Worm (Caenorhabditis elegans) whole organism, L2 larva: ENCODE results near the gene C06A12.8.
A peak's percentile ranks its signal among the peaks of the same experiment; 100 is the strongest.

ENCODE experiments used
- C34F6.9 ChIP-seq: fragments of 150-350 bp; optimal IDR thresholded peaks from 2 replicates; lab custom pipeline; 2014; ENCODE audit warnings: missing biosample characterization, missing genetic modification characterization
- F13H6.1 ChIP-seq: sonication (generic microtip); optimal IDR thresholded peaks from 2 replicates; lab custom pipeline; 2016; ENCODE audit warnings: missing genetic modification characterization, missing compliant biosample characterization
- R02D3.7 ChIP-seq: fragments of 150-350 bp; optimal IDR thresholded peaks from 2 replicates; lab custom pipeline; 2014; ENCODE audit warnings: missing biosample characterization, missing genetic modification characterization
- Y55F3AM.14 ChIP-seq: fragments of 200-800 bp; sonication (Bioruptor generic); optimal IDR thresholded peaks from 2 replicates; lab custom pipeline; 2018; ENCODE audit warnings: mild to moderate bottlenecking, missing genetic modification characterization, missing compliant biosample characterization
- ZK546.5 ChIP-seq: sonication (generic microtip); optimal IDR thresholded peaks from 2 replicates; lab custom pipeline; 2017; ENCODE audit warnings: missing biosample characterization, missing genetic modification characterization
- alr-1 ChIP-seq: fragments of 150-350 bp; optimal IDR thresholded peaks from 2 replicates; lab custom pipeline; 2014; ENCODE audit warnings: missing biosample characterization, missing genetic modification characterization
- ama-1 ChIP-seq: fragments of 150-350 bp; optimal IDR thresholded peaks from 2 replicates; lab custom pipeline; 2018; ENCODE audit warnings: inconsistent platforms
- blmp-1 ChIP-seq: sonication (generic microtip); optimal IDR thresholded peaks from 2 replicates; lab custom pipeline; 2017; ENCODE audit warnings: missing genetic modification characterization, mild to moderate bottlenecking, missing compliant biosample characterization, antibody characterized with exemption, moderate library complexity; ENCODE audit not compliant: insufficient read depth
- ceh-16 ChIP-seq: fragments of 150-350 bp; optimal IDR thresholded peaks from 2 replicates; lab custom pipeline; 2014; ENCODE audit warnings: missing biosample characterization, missing genetic modification characterization
- crh-2 ChIP-seq: sonication (generic microtip); optimal IDR thresholded peaks from 2 replicates; lab custom pipeline; 2017; ENCODE audit warnings: missing biosample characterization, missing genetic modification characterization
- dmd-4 ChIP-seq: sonication (generic microtip); optimal IDR thresholded peaks from 2 replicates; lab custom pipeline; 2017; ENCODE audit warnings: missing biosample characterization, missing genetic modification characterization
- elt-1 ChIP-seq: fragments of 150-350 bp; optimal IDR thresholded peaks from 2 replicates; lab custom pipeline; 2014; ENCODE audit warnings: missing biosample characterization, missing genetic modification characterization
- fos-1 ChIP-seq: fragments of 150-350 bp; optimal IDR thresholded peaks from 2 replicates; lab custom pipeline; 2014; ENCODE audit warnings: missing biosample characterization, missing genetic modification characterization
- gmeb-1 ChIP-seq: fragments of 150-350 bp; optimal IDR thresholded peaks from 2 replicates; lab custom pipeline; 2014; ENCODE audit warnings: missing biosample characterization, missing genetic modification characterization
- lin-39 ChIP-seq: fragments of 150-350 bp; optimal IDR thresholded peaks from 2 replicates; lab custom pipeline; 2014; ENCODE audit warnings: missing biosample characterization, missing genetic modification reagents, missing genetic modification characterization
- lsy-2 ChIP-seq, 2 experiments: fragments of 150-350 bp in 1 of 2; sonication (generic microtip) in 1 of 2; optimal IDR thresholded peaks; 2 replicates each; lab custom pipeline; 2014 to 2017; ENCODE audit warnings: missing biosample characterization in 2 of 2, missing genetic modification characterization in 2 of 2
- mab-5 ChIP-seq: fragments of 150-350 bp; optimal IDR thresholded peaks from 2 replicates; lab custom pipeline; 2014; ENCODE audit warnings: missing biosample characterization, missing genetic modification characterization
- nhr-10 ChIP-seq: sonication (generic microtip); optimal IDR thresholded peaks from 2 replicates; lab custom pipeline; 2017; ENCODE audit warnings: missing biosample characterization, missing genetic modification characterization
- nhr-11 ChIP-seq: fragments of 150-350 bp; optimal IDR thresholded peaks from 2 replicates; lab custom pipeline; 2014; ENCODE audit warnings: missing biosample characterization, missing genetic modification characterization
- nhr-129 ChIP-seq: fragments of 150-350 bp; optimal IDR thresholded peaks from 2 replicates; lab custom pipeline; 2014; ENCODE audit warnings: missing biosample characterization, missing genetic modification characterization
- nhr-21 ChIP-seq: fragments of 150-350 bp; optimal IDR thresholded peaks from 2 replicates; lab custom pipeline; 2014; ENCODE audit warnings: missing biosample characterization, missing genetic modification characterization
- nhr-23 ChIP-seq: fragments of 150-350 bp; optimal IDR thresholded peaks from 2 replicates; lab custom pipeline; 2014; ENCODE audit warnings: missing biosample characterization, missing genetic modification reagents, missing genetic modification characterization
- nhr-237 ChIP-seq: fragments of 150-350 bp; optimal IDR thresholded peaks from 2 replicates; lab custom pipeline; 2014; ENCODE audit warnings: missing biosample characterization, missing genetic modification characterization
- nhr-25 ChIP-seq: fragments of 150-350 bp; sonication (generic microtip); optimal IDR thresholded peaks from 3 replicates; lab custom pipeline; 2014; ENCODE audit warnings: missing biosample characterization, missing genetic modification characterization
- nhr-77 ChIP-seq: fragments of 150-350 bp; optimal IDR thresholded peaks from 2 replicates; lab custom pipeline; 2014; ENCODE audit warnings: missing biosample characterization, missing genetic modification characterization
- peb-1 ChIP-seq: fragments of 150-350 bp; optimal IDR thresholded peaks from 2 replicates; lab custom pipeline; 2014; ENCODE audit warnings: missing biosample characterization, missing genetic modification characterization
- sem-4 ChIP-seq: fragments of 150-350 bp; optimal IDR thresholded peaks from 2 replicates; lab custom pipeline; 2014; ENCODE audit warnings: missing biosample characterization, missing genetic modification reagents, missing genetic modification characterization
- sma-3 ChIP-seq: sonication (generic microtip); optimal IDR thresholded peaks from 2 replicates; lab custom pipeline; 2016; ENCODE audit warnings: missing genetic modification reagents, missing genetic modification characterization, missing compliant biosample characterization
- sma-9 ChIP-seq, 2 experiments: fragments of 150-350 bp in 1 of 2; sonication (generic microtip) in 1 of 2; optimal IDR thresholded peaks; 2 replicates each; lab custom pipeline; 2014 to 2016; ENCODE audit warnings: missing genetic modification characterization in 2 of 2, mild to moderate bottlenecking in 1 of 2, missing biosample characterization in 1 of 2, missing compliant biosample characterization in 1 of 2, missing genetic modification reagents in 1 of 2, moderate library complexity in 1 of 2
- snpc-4 ChIP-seq: fragments of 150-350 bp; optimal IDR thresholded peaks from 2 replicates; lab custom pipeline; 2014; ENCODE audit warnings: missing biosample characterization, missing genetic modification characterization
- unc-39 ChIP-seq: fragments of 150-350 bp; optimal IDR thresholded peaks from 2 replicates; lab custom pipeline; 2014; ENCODE audit warnings: missing biosample characterization, missing genetic modification characterization
- unc-55 ChIP-seq: fragments of 150-350 bp; sonication (generic microtip); optimal IDR thresholded peaks from 3 replicates; lab custom pipeline; 2014; ENCODE audit warnings: missing biosample characterization, missing genetic modification reagents, missing genetic modification characterization
- unc-62 ChIP-seq: fragments of 150-350 bp; optimal IDR thresholded peaks from 2 replicates; lab custom pipeline; 2014; ENCODE audit warnings: missing biosample characterization, missing genetic modification reagents, missing genetic modification characterization
- zag-1 ChIP-seq: fragments of 150-350 bp; optimal IDR thresholded peaks from 2 replicates; lab custom pipeline; 2014; ENCODE audit warnings: missing biosample characterization, missing genetic modification characterization
- ztf-1 ChIP-seq: fragments of 200-800 bp; sonication (Bioruptor generic); conservative IDR thresholded peaks from 2 replicates; pipeline ENCODE4 v1.3.6; 2022; ENCODE audit warnings: missing genetic modification characterization, missing compliant biosample characterization
- ztf-11 ChIP-seq: sonication (generic microtip); optimal IDR thresholded peaks from 2 replicates; lab custom pipeline; 2017; ENCODE audit warnings: missing biosample characterization, missing genetic modification characterization

C06A12.8 gene

ce11 chrIV:17426970-17427369 is 10.2 kb upstream of the C06A12.8 start:
- peak; percentile 5 for TF ChIP-seq F13H6.1 (tag; lab: Kevin White, UChicago)
- peak; percentile 33 for TF ChIP-seq sma-9 (GFP tag; optimal IDR thresholded peaks at IDR 0.05; lab: Kevin White, UChicago)
- TF ChIP-seq sma-9 (tag; optimal IDR thresholded peaks at IDR 0.05; lab: Kevin White, UChicago) = no peak
- TF ChIP-seq nhr-129 = no peak
- TF ChIP-seq mab-5 (tag; lab: Kevin White, UChicago) = no peak
- no peak for TF ChIP-seq unc-62 (GFP tag; lab: Kevin White, UChicago)
- peak; percentile 64 for TF ChIP-seq unc-55 (GFP tag; lab: Kevin White, UChicago)
- peak; percentile 32 for TF ChIP-seq C34F6.9 (tag; lab: Kevin White, UChicago)

- TF ChIP-seq F13H6.1 (tag; lab: Kevin White, UChicago) (no peak), sem-4 (tag; lab: Kevin White, UChicago) (no peak), mab-5 (tag; lab: Kevin White, UChicago) (no peak), ama-1 (lab: Kevin White, UChicago) (no peak), ztf-11 (tag; lab: Kevin White, UChicago) (no peak), dmd-4 (tag; lab: Kevin White, UChicago) (no peak), unc-62 (GFP tag; lab: Kevin White, UChicago) (no peak), nhr-23 (no peak), sma-9 (GFP tag; optimal IDR thresholded peaks at IDR 0.05; lab: Kevin White, UChicago) (no peak), sma-9 (tag; optimal IDR thresholded peaks at IDR 0.05; lab: Kevin White, UChicago) (no peak), ZK546.5 (tag; lab: Kevin White, UChicago) (no peak), nhr-21 (tag; lab: Kevin White, UChicago) (no peak), ceh-16 (tag; lab: Kevin White, UChicago) (no peak), nhr-11 (tag; lab: Kevin White, UChicago) (no peak), sma-3 (GFP tag; lab: Kevin White, UChicago) (no peak), elt-1 (tag; lab: Kevin White, UChicago) (no peak)
- TF ChIP-seq, all 48 proteins: peak for 0
These were observed 9.7 kb upstream of the C06A12.8 start, which contains the start of gene C06A12.3 for ce11 chrIV:17427423-17427822. TSS of gene C06A12.3 (plus strand) at chrIV:17427723.

- TF ChIP-seq ama-1 (lab: Kevin White, UChicago) (no peak), nhr-77 (no peak), lsy-2 (tag; optimal IDR thresholded peaks at IDR 0.05; lab: Kevin White, UChicago) (no peak), nhr-23 (no peak), peb-1 (tag; lab: Kevin White, UChicago) (no peak), nhr-21 (tag; lab: Kevin White, UChicago) (no peak), fos-1 (tag; lab: Kevin White, UChicago) (no peak), C34F6.9 (tag; lab: Kevin White, UChicago) (no peak), crh-2 (no peak), nhr-10 (tag; lab: Kevin White, UChicago) (no peak), ztf-1 (GFP tag; lab: Robert Waterston, UW) (no peak), zag-1 (tag; lab: Kevin White, UChicago) (no peak), gmeb-1 (tag; lab: Kevin White, UChicago) (no peak), ztf-11 (tag; lab: Kevin White, UChicago) (no peak)
These were observed 5.9 kb upstream of the C06A12.8 start, which contains the start of gene lact-6 for ce11 chrIV:17431287-17431686. TSS of gene lact-6 (minus strand) at chrIV:17431387.

- TF ChIP-seq fos-1 (tag; lab: Kevin White, UChicago) = peak; percentile 53
- no peak for TF ChIP-seq zag-1 (tag; lab: Kevin White, UChicago)
These were observed 4.8 kb upstream of the C06A12.8 start for ce11 chrIV:17432223-17432826.

ce11 chrIV:17435228-17435627 is 1.9 kb upstream of the C06A12.8 start:
- TF ChIP-seq nhr-23 = no peak
- TF ChIP-seq nhr-25 (tag; lab: Kevin White, UChicago) = no peak
- TF ChIP-seq sma-9 (GFP tag; optimal IDR thresholded peaks at IDR 0.05; lab: Kevin White, UChicago) = no peak
- no peak for TF ChIP-seq sma-9 (tag; optimal IDR thresholded peaks at IDR 0.05; lab: Kevin White, UChicago)
- no peak for TF ChIP-seq nhr-10 (tag; lab: Kevin White, UChicago)
- TF ChIP-seq alr-1 (tag; lab: Kevin White, UChicago) = no peak
- no peak for TF ChIP-seq unc-39
- no peak for TF ChIP-seq lin-39
- no peak for TF ChIP-seq blmp-1 (tag; lab: Kevin White, UChicago)
- no peak for TF ChIP-seq ztf-1 (GFP tag; lab: Robert Waterston, UW)
- TF ChIP-seq Y55F3AM.14 (GFP tag; lab: Kevin White, UChicago) = no peak
- no peak for TF ChIP-seq R02D3.7 (tag; lab: Kevin White, UChicago)
- no peak for TF ChIP-seq nhr-237 (tag; lab: Kevin White, UChicago)
- no peak for TF ChIP-seq zag-1 (tag; lab: Kevin White, UChicago)
- no peak for TF ChIP-seq snpc-4
